Fruit fly (Drosophila melanogaster) Kc167 (cell line): ENCODE data around the gene mTTF.

Source experiments
- Myc ChIP-seq: fragments of >200 bp; optimal IDR thresholded peaks from 2 replicates; lab custom pipeline; 2017; ENCODE audit warnings: missing external identifiers
- Sin3A ChIP-seq: fragments of >200 bp; optimal IDR thresholded peaks from 2 replicates; lab custom pipeline; 2018; ENCODE audit warnings: missing external identifiers
- h ChIP-seq: fragments of >200 bp; optimal IDR thresholded peaks from 3 replicates; lab custom pipeline; 2018; ENCODE audit warnings: missing external identifiers
- insv ChIP-seq: fragments of >200 bp; optimal IDR thresholded peaks from 3 replicates; lab custom pipeline; 2018; ENCODE audit warnings: missing external identifiers
- psq ChIP-seq: fragments of >200 bp; optimal IDR thresholded peaks from 2 replicates; lab custom pipeline; 2017; ENCODE audit warnings: missing external identifiers
- ttk ChIP-seq: sonication (Bioruptor generic); optimal IDR thresholded peaks from 2 replicates; lab custom pipeline; 2017; ENCODE audit warnings: missing external identifiers

dm6 chr2L:14370777-14371096, 22.1 kb upstream of the mTTF start:
- no peak for TF ChIP-seq ttk (lab: Kevin White, UChicago)
- TF ChIP-seq insv (lab: Kevin White, UChicago): no peak
- no peak for TF ChIP-seq Myc (lab: Kevin White, UChicago)
- no peak for TF ChIP-seq psq
- TF ChIP-seq h (lab: Kevin White, UChicago): no peak
- TF ChIP-seq Sin3A (lab: Kevin White, UChicago): no peak
